Fruit fly (Drosophila melanogaster) whole organism, wandering third instar larva: Measurements from ENCODE around the gene PPP4R2r.

Experiments used
- Abd-B ChIP-seq: fragments of >200 bp; optimal IDR thresholded peaks from 2 replicates; lab custom pipeline; 2017; ENCODE audit warnings: missing biosample characterization, missing genetic modification characterization
- CG9705 ChIP-seq: fragments of 200-800 bp; sonication (Bioruptor generic); optimal IDR thresholded peaks from 2 replicates; lab custom pipeline; 2018; ENCODE audit warnings: missing biosample characterization, mild to moderate bottlenecking, missing genetic modification characterization
- CrebA ChIP-seq: fragments of 200-800 bp; sonication (Bioruptor generic); optimal IDR thresholded peaks from 2 replicates; lab custom pipeline; 2016; ENCODE audit warnings: missing biosample characterization, mild to moderate bottlenecking, missing genetic modification characterization, borderline replicate concordance
- Dfd ChIP-seq: fragments of >200 bp; optimal IDR thresholded peaks from 2 replicates; lab custom pipeline; 2017; ENCODE audit warnings: missing biosample characterization, missing genetic modification characterization
- Dif ChIP-seq: fragments of 200-275, 200-300 bp; sonication (Bioruptor generic); optimal IDR thresholded peaks from 2 replicates; lab custom pipeline; 2018; ENCODE audit warnings: missing biosample characterization, missing genetic modification characterization; ENCODE audit not compliant: partially characterized antibody
- HLH106 ChIP-seq: fragments of 200-800 bp; optimal IDR thresholded peaks from 3 replicates; lab custom pipeline; 2019; ENCODE audit warnings: missing biosample characterization, mild to moderate bottlenecking, missing genetic modification characterization, moderate library complexity
- Hnf4 ChIP-seq: fragments of 200-800 bp; sonication (Bioruptor generic); optimal IDR thresholded peaks from 2 replicates; lab custom pipeline; 2016; ENCODE audit warnings: missing biosample characterization, mild to moderate bottlenecking, missing genetic modification characterization
- Hr83 ChIP-seq: fragments of 200-300 bp; sonication (Bioruptor generic); optimal IDR thresholded peaks from 2 replicates; lab custom pipeline; 2016; ENCODE audit warnings: missing biosample characterization, mild to moderate bottlenecking, missing genetic modification characterization, moderate library complexity; ENCODE audit not compliant: poor library complexity, severe bottlenecking
- Jra ChIP-seq: sonication (Bioruptor generic); optimal IDR thresholded peaks from 2 replicates; lab custom pipeline; 2016; ENCODE audit warnings: missing biosample characterization, missing genetic modification characterization
- Myc ChIP-seq: fragments of >200 bp; optimal IDR thresholded peaks from 2 replicates; lab custom pipeline; 2017
- N ChIP-seq: fragments of >200 bp; optimal IDR thresholded peaks from 2 replicates; lab custom pipeline; 2018; ENCODE audit warnings: missing biosample characterization, missing external identifiers, missing genetic modification characterization
- OdsH ChIP-seq: fragments of 200-800 bp; sonication (Bioruptor generic); optimal IDR thresholded peaks from 2 replicates; lab custom pipeline; 2016; ENCODE audit warnings: missing biosample characterization, mild to moderate bottlenecking, missing genetic modification characterization
- Rel ChIP-seq, 2 experiments: fragments of 200-800 bp; sonication (Bioruptor generic) in 1 of 2; optimal IDR thresholded peaks; 2 replicates in 1 of 2; 3 replicates in 1 of 2; lab custom pipeline; 2016 to 2019; ENCODE audit warnings: mild to moderate bottlenecking in 2 of 2, missing biosample characterization in 2 of 2, missing genetic modification characterization in 2 of 2, moderate library complexity in 1 of 2
- Sp1 ChIP-seq: fragments of 200-800 bp; sonication (Bioruptor generic); optimal IDR thresholded peaks from 3 replicates; lab custom pipeline; 2019; ENCODE audit warnings: missing biosample characterization, mild to moderate bottlenecking, missing genetic modification characterization, moderate library complexity
- Vsx2 ChIP-seq: fragments of 200-300, 225-300 bp; sonication (Bioruptor generic); optimal IDR thresholded peaks from 2 replicates; lab custom pipeline; 2018; ENCODE audit warnings: missing biosample characterization, missing genetic modification characterization; ENCODE audit not compliant: partially characterized antibody
- br ChIP-seq: fragments of 200-800 bp; sonication (Bioruptor generic); optimal IDR thresholded peaks from 2 replicates; lab custom pipeline; 2016; ENCODE audit warnings: missing biosample characterization, missing genetic modification characterization
- brk ChIP-seq: fragments of 200-800 bp; sonication (Bioruptor generic); optimal IDR thresholded peaks from 2 replicates; lab custom pipeline; 2016; ENCODE audit warnings: missing biosample characterization, mild to moderate bottlenecking, missing genetic modification characterization
- dl ChIP-seq, 2 experiments: fragments of 175-275, 200-275 bp in 1 of 2; fragments of 200-275 bp in 1 of 2; sonication (Bioruptor generic); optimal IDR thresholded peaks; lab custom pipeline; 2018; ENCODE audit warnings: mild to moderate bottlenecking in 2 of 2, missing biosample characterization in 2 of 2, missing genetic modification characterization in 2 of 2, moderate library complexity in 2 of 2; ENCODE audit not compliant: partially characterized antibody in 2 of 2, insufficient read depth in 1 of 2
- dmrt93B ChIP-seq: fragments of 200-800 bp; sonication (Bioruptor generic); optimal IDR thresholded peaks from 2 replicates; lab custom pipeline; 2018; ENCODE audit warnings: missing biosample characterization, mild to moderate bottlenecking, missing genetic modification characterization
- dsf ChIP-seq: sonication (Bioruptor generic); optimal IDR thresholded peaks from 2 replicates; lab custom pipeline; 2016; ENCODE audit warnings: missing biosample characterization, missing genetic modification characterization, borderline replicate concordance
- ey ChIP-seq: fragments of 200-800 bp; sonication (Bioruptor generic); optimal IDR thresholded peaks from 2 replicates; lab custom pipeline; 2016; ENCODE audit warnings: missing biosample characterization, missing genetic modification characterization
- foxo ChIP-seq, 2 experiments: fragments of 200-800 bp; sonication (Bioruptor generic); optimal IDR thresholded peaks; 2 replicates in 1 of 2; 3 replicates in 1 of 2; lab custom pipeline; 2016 to 2017; ENCODE audit warnings: missing biosample characterization in 2 of 2, missing genetic modification characterization in 2 of 2
- fru ChIP-seq: fragments of 200-800 bp; sonication (Bioruptor generic); optimal IDR thresholded peaks from 3 replicates; lab custom pipeline; 2016; ENCODE audit warnings: missing biosample characterization, mild to moderate bottlenecking, missing genetic modification characterization
- h ChIP-seq: fragments of 200-800 bp; sonication (Bioruptor generic); optimal IDR thresholded peaks from 3 replicates; lab custom pipeline; 2016; ENCODE audit warnings: missing biosample characterization, mild to moderate bottlenecking, missing genetic modification characterization
- jim ChIP-seq: fragments of 175-275, 200-325 bp; sonication (Bioruptor generic); optimal IDR thresholded peaks from 2 replicates; lab custom pipeline; 2016; ENCODE audit warnings: missing biosample characterization, mild to moderate bottlenecking, missing genetic modification characterization
- lola ChIP-seq: fragments of >200 bp; optimal IDR thresholded peaks from 2 replicates; lab custom pipeline; 2017; ENCODE audit warnings: missing biosample characterization, missing genetic modification characterization
- pan ChIP-seq: fragments of >200 bp; optimal IDR thresholded peaks from 2 replicates; lab custom pipeline; 2017
- psq ChIP-seq: fragments of 200-800 bp; sonication (Bioruptor generic); optimal IDR thresholded peaks from 3 replicates; lab custom pipeline; 2017; ENCODE audit warnings: missing biosample characterization, mild to moderate bottlenecking, missing genetic modification characterization, moderate library complexity
- rgr ChIP-seq: fragments of 200-800 bp; sonication (Bioruptor generic); optimal IDR thresholded peaks from 3 replicates; lab custom pipeline; 2016; ENCODE audit warnings: missing biosample characterization, mild to moderate bottlenecking, missing genetic modification characterization
- sage ChIP-seq: fragments of 200-800 bp; sonication (Bioruptor generic); optimal IDR thresholded peaks from 2 replicates; lab custom pipeline; 2016; ENCODE audit warnings: missing biosample characterization, mild to moderate bottlenecking, missing genetic modification characterization
- sv ChIP-seq: fragments of 200-800 bp; sonication (Bioruptor generic); optimal IDR thresholded peaks from 3 replicates; lab custom pipeline; 2016; ENCODE audit warnings: missing biosample characterization, missing genetic modification characterization
- tai ChIP-seq: sonication (Bioruptor generic); optimal IDR thresholded peaks from 2 replicates; lab custom pipeline; 2016; ENCODE audit warnings: missing biosample characterization, missing genetic modification characterization
- usp ChIP-seq: fragments of >200 bp; optimal IDR thresholded peaks from 2 replicates; lab custom pipeline; 2017; ENCODE audit warnings: missing biosample characterization, missing genetic modification characterization
- woc ChIP-seq: sonication (Bioruptor generic); optimal IDR thresholded peaks from 2 replicates; lab custom pipeline; 2016; ENCODE audit warnings: missing biosample characterization, mild to moderate bottlenecking, missing genetic modification characterization

PPP4R2r gene

dm6 chrX:10478443-10479368 lies at the start of gene PPP4R2r, which contains the start of gene CG2887:
Gene PPP4R2r, plus strand, starts transcription at chrX:10478838.
Gene CG2887, minus strand, starts transcription at chrX:10478493.
- TF ChIP-seq Dif (GFP tag; lab: Kevin White, UChicago) (no peak), Jra (GFP tag; lab: Kevin White, UChicago) (peak; percentile 39), Sp1 (GFP tag; lab: Kevin White, UChicago) (no peak), foxo (GFP tag; optimal IDR thresholded peaks at IDR 0.05; lab: Kevin White, UChicago) (no peak), psq (peak; percentile 36)

DNA sequence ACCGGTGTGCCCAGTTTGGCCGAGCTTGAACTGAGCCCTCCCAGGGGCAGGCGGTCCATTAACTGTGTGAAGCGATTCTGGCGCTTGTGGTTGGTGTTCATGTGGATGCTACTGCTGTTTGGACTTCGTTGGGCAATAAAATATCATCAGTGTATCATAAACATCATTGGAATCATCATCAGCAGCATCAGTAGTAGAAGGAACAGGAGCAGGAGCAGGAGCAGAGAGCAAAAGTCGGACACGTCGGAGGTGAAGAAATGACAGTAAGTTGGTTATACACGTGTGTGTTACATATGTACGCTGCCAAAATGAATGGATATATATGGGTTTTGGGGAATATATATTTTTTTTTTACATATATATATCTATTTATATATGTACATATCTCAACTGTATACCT lies 45.9 kb upstream of the PPP4R2r start, which contains the start of gene CG12640:
Gene CG12640, minus strand, starts transcription at position 101 of the 400 bp plus-strand sequence.
- TF ChIP-seq N: no peak
- no peak for TF ChIP-seq br (GFP tag; lab: Kevin White, UChicago)
- no peak for TF ChIP-seq HLH106 (tag; lab: Kevin White, UChicago)
- TF ChIP-seq jim: no peak
- TF ChIP-seq Myc (lab: Kevin White, UChicago): no peak
- no peak for TF ChIP-seq dl (GFP tag; optimal IDR thresholded peaks at IDR 0.05; lab: Kevin White, UChicago; ENCODE audit: insufficient read depth in 1 of 2, partially characterized antibody in 2 of 2)
- TF ChIP-seq sv: no peak
- no peak for TF ChIP-seq Sp1 (GFP tag; lab: Kevin White, UChicago)
- no peak for TF ChIP-seq Dfd
- TF ChIP-seq Rel (GFP tag; optimal IDR thresholded peaks at IDR 0.05; lab: Kevin White, UChicago): no peak
- no peak for TF ChIP-seq Rel (tag; optimal IDR thresholded peaks at IDR 0.05; lab: Kevin White, UChicago)
- no peak for TF ChIP-seq CG9705 (GFP tag; lab: Kevin White, UChicago)

dm6 chrX:10454795-10455194 lies 23.8 kb upstream of the PPP4R2r start, which contains the start of gene CG32683:
Gene CG32683, minus strand, starts transcription at chrX:10454895.
- TF ChIP-seq lola (GFP tag; lab: Kevin White, UChicago): no peak
- TF ChIP-seq ey (GFP tag; lab: Kevin White, UChicago): no peak
- no peak for TF ChIP-seq h (GFP tag; lab: Kevin White, UChicago)
- TF ChIP-seq pan: no peak
- no peak for TF ChIP-seq Dif (GFP tag; lab: Kevin White, UChicago)
- TF ChIP-seq br (GFP tag; lab: Kevin White, UChicago): no peak
- no peak for TF ChIP-seq sage (GFP tag; lab: Kevin White, UChicago)
- no peak for TF ChIP-seq tai (GFP tag; lab: Kevin White, UChicago)
- TF ChIP-seq dsf (GFP tag; lab: Kevin White, UChicago): no peak
- no peak for TF ChIP-seq foxo (GFP tag; optimal IDR thresholded peaks at IDR 0.05; lab: Kevin White, UChicago)
- TF ChIP-seq fru (GFP tag; lab: Kevin White, UChicago): no peak
- TF ChIP-seq rgr: no peak

DNA sequence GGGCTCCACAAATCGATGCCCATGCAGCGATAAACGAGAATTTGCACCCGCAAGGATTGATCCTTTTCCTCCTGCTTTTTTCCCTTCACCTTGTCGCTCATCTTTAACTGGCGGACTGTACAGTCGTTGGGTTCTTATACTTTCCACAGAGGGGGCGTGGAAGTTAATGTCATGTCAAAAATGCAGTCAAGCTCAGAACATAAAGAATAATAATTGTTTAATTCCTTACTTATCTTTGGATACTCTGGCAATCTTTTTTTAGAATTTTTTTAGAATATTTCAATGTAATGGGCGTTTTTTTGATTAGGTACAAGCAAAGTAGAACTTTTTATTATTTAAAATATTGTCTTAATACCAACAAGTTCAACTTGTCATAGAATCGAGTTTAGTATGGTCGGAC lies 19.1 kb upstream of the PPP4R2r start, which contains the start of gene Or9a:
Gene Or9a, minus strand, starts transcription at position 101 of the 400 bp plus-strand sequence.
- TF ChIP-seq Hnf4 (GFP tag; lab: Kevin White, UChicago) (no peak), Myc (lab: Kevin White, UChicago) (no peak), woc (GFP tag; lab: Kevin White, UChicago) (no peak)
- TF ChIP-seq, all 38 proteins: peak for 0

DNA sequence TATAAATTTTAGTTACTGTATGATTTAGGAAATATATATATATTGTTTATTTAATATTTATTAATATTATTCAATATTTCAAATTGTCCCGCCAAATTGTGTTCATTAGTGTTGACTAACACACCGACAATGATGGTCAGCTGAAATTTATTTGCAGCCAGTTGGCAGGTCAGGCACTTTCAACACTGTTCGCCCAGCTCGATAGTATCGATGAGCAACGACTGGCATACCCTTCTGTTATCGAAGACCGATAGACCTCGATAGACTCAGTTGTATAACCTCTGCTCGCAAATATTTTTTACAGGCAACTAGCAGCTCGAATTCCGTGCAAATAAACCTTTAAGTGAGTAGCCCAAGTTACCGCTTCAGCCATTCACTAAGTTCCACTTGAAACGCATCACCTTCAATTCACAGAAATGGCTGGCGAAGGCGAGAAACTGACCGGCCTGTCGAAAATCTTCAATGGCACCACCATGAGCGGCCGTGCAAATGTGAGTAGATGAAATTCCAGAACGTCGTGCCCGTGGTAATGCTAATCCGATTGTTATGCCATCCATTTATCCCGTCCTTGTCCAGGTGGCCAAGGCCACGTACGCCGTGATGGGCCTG lies 18.0 kb upstream of the PPP4R2r start, which contains the start of gene Neb-cGP:
Gene Neb-cGP, plus strand, starts transcription at position 231 of the 609 bp plus-strand sequence.
- TF ChIP-seq fru (GFP tag; lab: Kevin White, UChicago) (peak; percentile 62), sage (GFP tag; lab: Kevin White, UChicago) (peak; percentile 31), psq (peak; percentile 46), dmrt93B (peak; percentile 51), OdsH (peak; percentile 55), Myc (lab: Kevin White, UChicago) (peak; percentile 45), Dif (GFP tag; lab: Kevin White, UChicago) (no peak), HLH106 (tag; lab: Kevin White, UChicago) (peak; percentile 66), dsf (GFP tag; lab: Kevin White, UChicago) (peak; percentile 39), Hnf4 (GFP tag; lab: Kevin White, UChicago) (no peak), dl (GFP tag; optimal IDR thresholded peaks at IDR 0.05; lab: Kevin White, UChicago; ENCODE audit: insufficient read depth in 1 of 2, partially characterized antibody in 2 of 2) (no peak), ey (GFP tag; lab: Kevin White, UChicago) (peak; percentile 48), jim (no peak), CrebA (GFP tag; lab: Kevin White, UChicago) (no peak), lola (GFP tag; lab: Kevin White, UChicago) (no peak), sv (peak; percentile 51), CG9705 (GFP tag; lab: Kevin White, UChicago) (peak; percentile 58), Dfd (no peak), Abd-B (GFP tag; lab: Kevin White, UChicago) (no peak), Vsx2 (GFP tag; lab: Kevin White, UChicago) (no peak), usp (GFP tag; lab: Kevin White, UChicago) (no peak), tai (GFP tag; lab: Kevin White, UChicago) (no peak), brk (no peak), Hr83 (GFP tag; lab: Kevin White, UChicago) (peak; percentile 90), woc (GFP tag; lab: Kevin White, UChicago) (peak; percentile 11), Sp1 (GFP tag; lab: Kevin White, UChicago) (peak; percentile 56)
